Fruit fly (Drosophila melanogaster): ENCODE measurements around the gene CG14829.

The CG14829 gene

dm6 chr3L:7249167-7249566 is 11.2 kb upstream of the CG14829 start, which contains the start of gene Cdc27 (continued):
- no peak for TF ChIP-seq ac (GFP tag; optimal IDR thresholded peaks at IDR 0.05)
- TF ChIP-seq CG4424 (GFP tag; optimal IDR thresholded peaks at IDR 0.05) = no peak
- peak; percentile 12 for TF ChIP-seq CG9609 (GFP tag; optimal IDR thresholded peaks at IDR 0.05)
- TF ChIP-seq wdn (GFP tag; IDR thresholded peaks at IDR 0.05) = no peak
- TF ChIP-seq emc (GFP tag; optimal IDR thresholded peaks at IDR 0.05) = no peak
- no peak for TF ChIP-seq Optix (GFP tag; IDR thresholded peaks at IDR 0.05)
- TF ChIP-seq bab2 (GFP tag; optimal IDR thresholded peaks at IDR 0.05) = no peak
- TF ChIP-seq CG7556 (GFP tag; optimal IDR thresholded peaks at IDR 0.05) = no peak
- peak; percentile 68; the same call in 1 of the 2 replicates for TF ChIP-seq Rfx (GFP tag; IDR thresholded peaks at IDR 0.05)
- TF ChIP-seq tx (GFP tag; optimal IDR thresholded peaks at IDR 0.05) = no peak
- peak; percentile 5 for TF ChIP-seq CG18764 (GFP tag; optimal IDR thresholded peaks at IDR 0.05)
- no peak for TF ChIP-seq CG13123 (GFP tag; optimal IDR thresholded peaks at IDR 0.05)
- TF ChIP-seq dpn (GFP tag; optimal IDR thresholded peaks at IDR 0.05) = peak; percentile 43 to 52
- TF ChIP-seq CG6175 (GFP tag; IDR thresholded peaks at IDR 0.05) = no peak
- peak; percentile 39 for TF ChIP-seq Chrac-16 (GFP tag; optimal IDR thresholded peaks at IDR 0.05)
- TF ChIP-seq sob (GFP tag; IDR thresholded peaks at IDR 0.05) = peak; percentile 44
- no peak for TF ChIP-seq Poxn (GFP tag; IDR thresholded peaks at IDR 0.05)
- peak; percentile 35; the same call in 1 of the 2 replicates for TF ChIP-seq CG14667 (GFP tag; IDR thresholded peaks at IDR 0.05)
- TF ChIP-seq CG10543 (GFP tag; optimal IDR thresholded peaks at IDR 0.05) = no peak
- TF ChIP-seq prd (optimal IDR thresholded peaks at IDR 0.05) = no peak
- peak; percentile 23; the same call in 1 of the 3 replicates for TF ChIP-seq prd (GFP tag; IDR thresholded peaks at IDR 0.05)
- no peak for TF ChIP-seq usp (GFP tag; optimal IDR thresholded peaks at IDR 0.05)
- no peak for TF ChIP-seq bowl (GFP tag; IDR thresholded peaks at IDR 0.05)
- TF ChIP-seq sim (GFP tag; IDR thresholded peaks at IDR 0.05) = no peak
- peak; percentile 71 for TF ChIP-seq Lhr (GFP tag; optimal IDR thresholded peaks at IDR 0.05)
- TF ChIP-seq bbx (GFP tag; IDR thresholded peaks at IDR 0.05; ENCODE audit: partially characterized antibody) = peak; percentile 78
- TF ChIP-seq en (GFP tag; optimal IDR thresholded peaks at IDR 0.05) = no peak
- peak; percentile 60 for TF ChIP-seq dm (GFP tag; optimal IDR thresholded peaks at IDR 0.05)
- no peak for TF ChIP-seq CG31365 (tag; optimal IDR thresholded peaks at IDR 0.05)
- no peak for TF ChIP-seq Bdp1 (GFP tag; optimal IDR thresholded peaks at IDR 0.05)
- no peak for TF ChIP-seq CG11723 (GFP tag; optimal IDR thresholded peaks at IDR 0.05)
- peak; percentile 21 to 52 for TF ChIP-seq Pdp1 (GFP tag; optimal IDR thresholded peaks at IDR 0.05)
- no peak for TF ChIP-seq CG13296 (GFP tag; optimal IDR thresholded peaks at IDR 0.05)
- TF ChIP-seq CG30403 (GFP tag; optimal IDR thresholded peaks at IDR 0.05) = peak; percentile 57
- peak; percentile 38; the same call in 1 of the 2 replicates for TF ChIP-seq CG31224 (GFP tag; IDR thresholded peaks at IDR 0.05)
- no peak for TF ChIP-seq caup (GFP tag; optimal IDR thresholded peaks at IDR 0.05; ENCODE audit: severe bottlenecking)
- no peak for TF ChIP-seq CG8944 (GFP tag; optimal IDR thresholded peaks at IDR 0.05)
- no peak for TF ChIP-seq Adf1 (GFP tag; IDR thresholded peaks at IDR 0.05)
- TF ChIP-seq CG10147 (GFP tag; optimal IDR thresholded peaks at IDR 0.05) = peak; percentile 32
- no peak for TF ChIP-seq H15 (GFP tag; IDR thresholded peaks at IDR 0.05)
- TF ChIP-seq kni (GFP tag; optimal IDR thresholded peaks at IDR 0.05) = no peak
- peak; percentile 78 for TF ChIP-seq vnd (GFP tag; IDR thresholded peaks at IDR 0.05; ENCODE audit: partially characterized antibody)
- TF ChIP-seq BEAF-32 (GFP tag; optimal IDR thresholded peaks at IDR 0.05) = peak; percentile 88
- no peak for TF ChIP-seq abd-A (tag; optimal IDR thresholded peaks at IDR 0.05)
- no peak for TF ChIP-seq D (optimal IDR thresholded peaks at IDR 0.05)
- no peak for TF ChIP-seq D (GFP tag; optimal IDR thresholded peaks at IDR 0.05)
- no peak for TF ChIP-seq hth (optimal IDR thresholded peaks at IDR 0.05)
- no peak; the same call in 2 of the 3 replicates for TF ChIP-seq jigr1 (GFP tag; IDR thresholded peaks at IDR 0.05)
- TF ChIP-seq CG31388 (GFP tag; optimal IDR thresholded peaks at IDR 0.05) = no peak
- TF ChIP-seq mld (GFP tag; IDR thresholded peaks at IDR 0.05; ENCODE audit: partially characterized antibody) = peak; percentile 27; the same call in 1 of the 3 replicates
- TF ChIP-seq Camta (GFP tag; optimal IDR thresholded peaks at IDR 0.05) = peak; percentile 53
- TF ChIP-seq gem (tag; optimal IDR thresholded peaks at IDR 0.05) = peak; percentile 66
